Worm (Caenorhabditis elegans) whole organism, L2 larva: Measurements from ENCODE around the gene D2096.6.

ENCODE experiments used
- F13H6.1 ChIP-seq: sonication (generic microtip); optimal IDR thresholded peaks from 2 replicates; lab custom pipeline; 2016; ENCODE audit warnings: missing genetic modification characterization, missing compliant biosample characterization
- lin-39 ChIP-seq: fragments of 150-350 bp; optimal IDR thresholded peaks from 2 replicates; lab custom pipeline; 2014; ENCODE audit warnings: missing biosample characterization, missing genetic modification reagents, missing genetic modification characterization
- nhr-12 ChIP-seq: fragments of 150-350 bp; optimal IDR thresholded peaks from 2 replicates; lab custom pipeline; 2014; ENCODE audit warnings: missing biosample characterization, missing genetic modification characterization
- ztf-11 ChIP-seq: sonication (generic microtip); optimal IDR thresholded peaks from 2 replicates; lab custom pipeline; 2017; ENCODE audit warnings: missing biosample characterization, missing genetic modification characterization

- TF ChIP-seq lin-39 (no peak), nhr-12 (no peak), ztf-11 (tag; lab: Kevin White, UChicago) (no peak), F13H6.1 (tag; lab: Kevin White, UChicago) (no peak)
These were observed 9.2 kb upstream of the D2096.6 start for ce11 chrIV:8378280-8378679.
